Worm (Caenorhabditis elegans) whole organism, L2 larva: Measurements from ENCODE around the gene C41G11.1.

Experiments
- ZK546.5 ChIP-seq: sonication (generic microtip); optimal IDR thresholded peaks from 2 replicates; lab custom pipeline; 2017; ENCODE audit warnings: missing biosample characterization, missing genetic modification characterization
- ama-1 ChIP-seq: fragments of 150-350 bp; optimal IDR thresholded peaks from 2 replicates; lab custom pipeline; 2018; ENCODE audit warnings: inconsistent platforms
- ceh-16 ChIP-seq: fragments of 150-350 bp; optimal IDR thresholded peaks from 2 replicates; lab custom pipeline; 2014; ENCODE audit warnings: missing biosample characterization, missing genetic modification characterization
- elt-1 ChIP-seq: fragments of 150-350 bp; optimal IDR thresholded peaks from 2 replicates; lab custom pipeline; 2014; ENCODE audit warnings: missing biosample characterization, missing genetic modification characterization
- elt-3 ChIP-seq: sonication (generic microtip); optimal IDR thresholded peaks from 2 replicates; lab custom pipeline; 2017; ENCODE audit warnings: missing biosample characterization, missing genetic modification characterization
- lin-13 ChIP-seq: fragments of 150-350 bp; optimal IDR thresholded peaks from 2 replicates; lab custom pipeline; 2014; ENCODE audit warnings: missing biosample characterization, missing genetic modification reagents, missing genetic modification characterization
- lsy-2 ChIP-seq, 2 experiments: fragments of 150-350 bp in 1 of 2; sonication (generic microtip) in 1 of 2; optimal IDR thresholded peaks; 2 replicates each; lab custom pipeline; 2014 to 2017; ENCODE audit warnings: missing biosample characterization in 2 of 2, missing genetic modification characterization in 2 of 2
- mab-5 ChIP-seq: fragments of 150-350 bp; optimal IDR thresholded peaks from 2 replicates; lab custom pipeline; 2014; ENCODE audit warnings: missing biosample characterization, missing genetic modification characterization
- nhr-12 ChIP-seq: fragments of 150-350 bp; optimal IDR thresholded peaks from 2 replicates; lab custom pipeline; 2014; ENCODE audit warnings: missing biosample characterization, missing genetic modification characterization
- nhr-237 ChIP-seq: fragments of 150-350 bp; optimal IDR thresholded peaks from 2 replicates; lab custom pipeline; 2014; ENCODE audit warnings: missing biosample characterization, missing genetic modification characterization
- nhr-25 ChIP-seq: fragments of 150-350 bp; sonication (generic microtip); optimal IDR thresholded peaks from 3 replicates; lab custom pipeline; 2014; ENCODE audit warnings: missing biosample characterization, missing genetic modification characterization
- nhr-77 ChIP-seq: fragments of 150-350 bp; optimal IDR thresholded peaks from 2 replicates; lab custom pipeline; 2014; ENCODE audit warnings: missing biosample characterization, missing genetic modification characterization
- ztf-11 ChIP-seq: sonication (generic microtip); optimal IDR thresholded peaks from 2 replicates; lab custom pipeline; 2017; ENCODE audit warnings: missing biosample characterization, missing genetic modification characterization

DNA sequence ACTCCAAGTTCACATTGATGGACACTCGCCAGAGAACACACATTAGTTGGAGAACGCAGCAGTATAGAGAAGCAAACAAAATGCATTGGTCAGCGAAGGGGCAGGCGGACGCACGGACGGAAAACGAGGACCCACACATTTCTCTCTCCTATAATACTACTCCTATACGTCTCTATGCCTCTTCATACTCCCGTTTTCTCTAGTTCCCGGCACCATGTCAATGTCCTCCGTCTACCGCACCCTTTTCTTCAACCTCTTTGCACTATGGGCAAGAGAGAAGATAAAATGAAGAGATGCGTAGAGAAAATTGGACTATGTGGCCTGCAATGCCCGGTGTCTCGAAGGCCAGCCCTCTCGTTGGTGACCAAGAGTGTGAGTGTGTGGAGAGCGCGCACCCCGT is 34.0 kb downstream of the C41G11.1 start, which contains the start of gene set-20:
- TF ChIP-seq lin-13 = no peak
- TF ChIP-seq ztf-11 (tag; lab: Kevin White, UChicago) = no peak
- TF ChIP-seq nhr-237 = no peak
- no peak for TF ChIP-seq elt-3
- no peak for TF ChIP-seq nhr-77 (tag; lab: Kevin White, UChicago)
- TF ChIP-seq ama-1 (lab: Kevin White, UChicago) = no peak
- TF ChIP-seq lsy-2 (tag; optimal IDR thresholded peaks at IDR 0.05; lab: Kevin White, UChicago) = peak in 1 of 2 experiments; percentile 7
- TF ChIP-seq mab-5 (tag; lab: Kevin White, UChicago) = peak; percentile 59
- no peak for TF ChIP-seq nhr-25 (tag; lab: Kevin White, UChicago)
- TF ChIP-seq nhr-12 (tag; lab: Kevin White, UChicago) = no peak
- TF ChIP-seq ceh-16 (tag; lab: Kevin White, UChicago) = no peak
- no peak for TF ChIP-seq ZK546.5 (tag; lab: Kevin White, UChicago)
- no peak for TF ChIP-seq elt-1 (tag; lab: Kevin White, UChicago)
